Worm (Caenorhabditis elegans): Measurements from ENCODE around the gene K08F8.7.

Gene K08F8.7

DNA sequence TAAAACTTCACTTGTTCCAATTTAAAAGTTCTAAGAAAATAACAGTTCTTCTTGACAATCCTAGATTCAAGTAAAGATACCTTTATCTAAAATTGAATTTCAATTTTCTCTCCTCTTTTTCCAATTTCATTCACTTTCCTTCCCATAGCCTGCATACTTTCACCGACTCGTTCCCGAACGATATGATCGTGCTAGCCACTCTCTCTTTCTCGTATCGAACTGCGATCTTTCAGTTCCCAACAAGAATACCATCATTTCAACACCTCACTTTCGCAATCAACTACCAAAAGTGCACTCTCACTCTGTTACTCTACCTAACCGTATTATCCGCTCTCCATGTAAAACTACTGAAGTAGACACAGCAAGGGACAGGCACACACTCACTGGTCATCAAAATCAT, 5.1 kb downstream of the K08F8.7 start:
- no peak for TF ChIP-seq mbf-1 (tag; optimal IDR thresholded peaks at IDR 0.05)
- TF ChIP-seq nhr-129 (tag; optimal IDR thresholded peaks at IDR 0.05), result peak; percentile 13
- peak; percentile 98 for TF ChIP-seq blmp-1 (tag; optimal IDR thresholded peaks at IDR 0.05; ENCODE audit: insufficient read depth)

ce11 chrII:8749084-8749483, 6.1 kb downstream of the K08F8.7 start:
- TF ChIP-seq blmp-1 (tag; optimal IDR thresholded peaks at IDR 0.05; ENCODE audit: insufficient read depth), result peak; percentile 98
- no peak for TF ChIP-seq dmd-4 (tag; optimal IDR thresholded peaks at IDR 0.05)

ce11 chrII:8748638-8749037, 6.5 kb downstream of the K08F8.7 start:
- TF ChIP-seq nhr-21 (tag; optimal IDR thresholded peaks at IDR 0.05), result no peak
- no peak for TF ChIP-seq egl-27 (tag; optimal IDR thresholded peaks at IDR 0.05)
- TF ChIP-seq nhr-237 (tag; optimal IDR thresholded peaks at IDR 0.05), result no peak
- no peak for TF ChIP-seq fos-1 (tag; optimal IDR thresholded peaks at IDR 0.05)
- TF ChIP-seq ZK546.5 (tag; optimal IDR thresholded peaks at IDR 0.05), result no peak
- no peak for TF ChIP-seq mab-5 (tag; optimal IDR thresholded peaks at IDR 0.05)
- TF ChIP-seq C34F6.9 (tag; optimal IDR thresholded peaks at IDR 0.05), result no peak
- no peak for TF ChIP-seq sma-3 (GFP tag; optimal IDR thresholded peaks at IDR 0.05)
- TF ChIP-seq nhr-129 (tag; optimal IDR thresholded peaks at IDR 0.05), result no peak
- TF ChIP-seq ceh-16 (tag; optimal IDR thresholded peaks at IDR 0.05), result no peak
- TF ChIP-seq ama-1 (optimal IDR thresholded peaks at IDR 0.05), result no peak
- no peak for TF ChIP-seq ceh-82 (tag; optimal IDR thresholded peaks at IDR 0.05)
- TF ChIP-seq sma-9 (GFP tag; optimal IDR thresholded peaks at IDR 0.05), result no peak
- no peak for TF ChIP-seq sma-9 (tag; optimal IDR thresholded peaks at IDR 0.05)
- TF ChIP-seq snpc-4 (tag; optimal IDR thresholded peaks at IDR 0.05), result no peak
- TF ChIP-seq alr-1 (tag; optimal IDR thresholded peaks at IDR 0.05), result no peak
- TF ChIP-seq sem-4 (tag; optimal IDR thresholded peaks at IDR 0.05), result no peak
- no peak for TF ChIP-seq R02D3.7 (tag; optimal IDR thresholded peaks at IDR 0.05)
- no peak for TF ChIP-seq ztf-1 (GFP tag; conservative IDR thresholded peaks at IDR 0.05)

DNA sequence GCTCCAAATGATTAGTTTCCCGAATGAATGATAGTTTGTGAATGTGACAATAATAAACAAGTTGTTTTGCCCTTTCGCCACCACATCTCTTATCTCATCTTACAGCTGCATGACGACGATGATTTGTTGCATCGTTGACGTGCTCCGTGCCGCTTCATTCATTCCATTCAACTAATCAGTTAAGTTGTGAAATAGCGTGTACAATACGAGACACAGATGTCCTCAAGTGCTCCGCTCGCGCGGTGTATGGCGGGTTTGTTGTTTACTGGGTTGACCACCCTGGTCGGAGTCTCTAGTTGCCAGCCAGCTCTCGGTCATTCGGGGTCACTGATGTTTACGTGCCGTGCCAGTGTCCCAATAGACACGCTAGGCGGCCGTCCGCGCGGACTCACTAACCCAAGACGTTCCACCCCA, 7.2 kb downstream of the K08F8.7 start:
- no peak for TF ChIP-seq egl-27 (tag; optimal IDR thresholded peaks at IDR 0.05)
- TF ChIP-seq F13H6.1 (tag; optimal IDR thresholded peaks at IDR 0.05), result no peak
- no peak for TF ChIP-seq ceh-16 (tag; optimal IDR thresholded peaks at IDR 0.05)
- TF ChIP-seq nhr-129 (tag; optimal IDR thresholded peaks at IDR 0.05), result no peak
- no peak for TF ChIP-seq nhr-12 (tag; optimal IDR thresholded peaks at IDR 0.05)
- no peak for TF ChIP-seq lin-13 (GFP tag; optimal IDR thresholded peaks at IDR 0.05)
- no peak for TF ChIP-seq ZK546.5 (tag; optimal IDR thresholded peaks at IDR 0.05)
- TF ChIP-seq ztf-1 (GFP tag; conservative IDR thresholded peaks at IDR 0.05), result no peak
- no peak for TF ChIP-seq gmeb-1 (tag; optimal IDR thresholded peaks at IDR 0.05)
- TF ChIP-seq ceh-82 (tag; optimal IDR thresholded peaks at IDR 0.05), result no peak
- no peak for TF ChIP-seq nhr-237 (tag; optimal IDR thresholded peaks at IDR 0.05)
- TF ChIP-seq nhr-25 (tag; optimal IDR thresholded peaks at IDR 0.05), result no peak
- no peak for TF ChIP-seq ama-1 (optimal IDR thresholded peaks at IDR 0.05)
- TF ChIP-seq lin-39 (tag; optimal IDR thresholded peaks at IDR 0.05), result no peak
- no peak for TF ChIP-seq mbf-1 (tag; optimal IDR thresholded peaks at IDR 0.05)

DNA sequence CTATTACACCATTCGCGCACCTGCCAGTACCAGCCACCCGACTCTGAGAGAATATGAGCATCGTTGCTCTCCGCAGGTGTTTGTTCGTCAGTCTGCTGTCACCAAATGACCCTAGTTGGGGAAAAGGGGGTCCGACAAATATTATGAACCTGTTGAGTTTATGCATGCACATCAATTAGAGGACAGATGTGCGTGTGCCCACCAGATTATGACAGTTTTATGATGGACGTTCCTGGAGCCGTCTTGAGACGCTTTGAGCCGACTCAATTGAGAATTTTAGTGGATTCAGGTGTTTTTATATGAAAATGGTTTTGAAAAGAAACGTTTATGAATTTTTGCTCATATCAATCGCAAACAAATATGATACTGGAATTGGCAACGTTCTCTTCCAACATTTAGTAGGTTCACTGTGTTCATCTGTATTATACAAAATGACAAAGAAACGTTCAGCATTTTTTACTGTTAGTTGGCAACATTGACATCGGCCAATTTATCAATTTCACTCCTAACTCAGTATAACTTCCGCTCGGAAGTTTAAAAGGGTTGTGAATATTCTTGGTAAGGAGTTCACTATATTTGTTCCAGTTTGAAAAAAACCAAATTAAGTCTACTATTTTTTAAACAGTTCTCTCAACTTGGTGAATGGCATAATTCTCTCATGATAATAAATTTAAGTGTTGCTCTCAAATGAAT, 7.8 kb downstream of the K08F8.7 start:
- no peak for TF ChIP-seq R02D3.7 (tag; optimal IDR thresholded peaks at IDR 0.05)
- TF ChIP-seq fos-1 (tag; optimal IDR thresholded peaks at IDR 0.05), result no peak
- TF ChIP-seq nhr-237 (tag; optimal IDR thresholded peaks at IDR 0.05), result no peak
- peak; percentile 1 for TF ChIP-seq snpc-4 (tag; optimal IDR thresholded peaks at IDR 0.05)
- TF ChIP-seq ceh-82 (tag; optimal IDR thresholded peaks at IDR 0.05), result no peak
- no peak for TF ChIP-seq egl-27 (tag; optimal IDR thresholded peaks at IDR 0.05)
- peak; percentile 51 for TF ChIP-seq lin-13 (GFP tag; optimal IDR thresholded peaks at IDR 0.05)
- TF ChIP-seq lin-39 (tag; optimal IDR thresholded peaks at IDR 0.05), result no peak
- TF ChIP-seq C34F6.9 (tag; optimal IDR thresholded peaks at IDR 0.05), result peak; percentile 25
- TF ChIP-seq ztf-4 (tag; optimal IDR thresholded peaks at IDR 0.05), result peak; percentile 93
- peak; percentile 73 for TF ChIP-seq sma-9 (GFP tag; optimal IDR thresholded peaks at IDR 0.05)
- TF ChIP-seq sma-9 (tag; optimal IDR thresholded peaks at IDR 0.05), result no peak
- TF ChIP-seq blmp-1 (tag; optimal IDR thresholded peaks at IDR 0.05; ENCODE audit: insufficient read depth), result no peak
- peak; percentile 96 for TF ChIP-seq ama-1 (optimal IDR thresholded peaks at IDR 0.05)
- no peak for TF ChIP-seq unc-55 (GFP tag; optimal IDR thresholded peaks at IDR 0.05)
- TF ChIP-seq unc-39 (tag; optimal IDR thresholded peaks at IDR 0.05), result no peak
- TF ChIP-seq lin-11 (tag; optimal IDR thresholded peaks at IDR 0.05), result peak; percentile 23
- no peak for TF ChIP-seq ZK546.5 (tag; optimal IDR thresholded peaks at IDR 0.05)
- TF ChIP-seq elt-1 (tag; optimal IDR thresholded peaks at IDR 0.05), result no peak
- no peak for TF ChIP-seq aly-2 (tag; optimal IDR thresholded peaks at IDR 0.05)
- no peak for TF ChIP-seq alr-1 (tag; optimal IDR thresholded peaks at IDR 0.05)
- TF ChIP-seq nhr-25 (tag; optimal IDR thresholded peaks at IDR 0.05), result peak; percentile 97
- no peak for TF ChIP-seq nhr-11 (tag; optimal IDR thresholded peaks at IDR 0.05)
- peak; percentile 48 for TF ChIP-seq F13H6.1 (tag; optimal IDR thresholded peaks at IDR 0.05)
- peak; percentile 1 for TF ChIP-seq nhr-6 (tag; optimal IDR thresholded peaks at IDR 0.05)
- TF ChIP-seq mbf-1 (tag; optimal IDR thresholded peaks at IDR 0.05), result no peak
- TF ChIP-seq nhr-21 (tag; optimal IDR thresholded peaks at IDR 0.05), result peak; percentile 82
- no peak for TF ChIP-seq nhr-23 (tag; optimal IDR thresholded peaks at IDR 0.05)
- TF ChIP-seq peb-1 (tag; optimal IDR thresholded peaks at IDR 0.05), result no peak
- TF ChIP-seq mdl-1 (tag; optimal IDR thresholded peaks at IDR 0.05), result no peak
- TF ChIP-seq zag-1 (tag; optimal IDR thresholded peaks at IDR 0.05), result no peak
- no peak for TF ChIP-seq ztf-11 (tag; optimal IDR thresholded peaks at IDR 0.05)
- TF ChIP-seq nhr-129 (tag; optimal IDR thresholded peaks at IDR 0.05), result peak; percentile 75
- 0 out of 2 replicates have a peak, but pooled peaks have one; percentile 85 for TF ChIP-seq ztf-1 (GFP tag; conservative IDR thresholded peaks at IDR 0.05)

All from whole organism, L2 larva.